Worm (Caenorhabditis elegans) whole organism, L1 larva: Measurements from ENCODE around the gene prkl-1.

Experiments used
- C04F5.9 ChIP-seq: sonication (generic microtip); optimal IDR thresholded peaks from 2 replicates; lab custom pipeline; 2016; ENCODE audit warnings: missing genetic modification characterization, missing compliant biosample characterization
- alr-1 ChIP-seq: fragments of 200-800 bp; sonication (Bioruptor generic); optimal IDR thresholded peaks from 2 replicates; lab custom pipeline; 2018; ENCODE audit warnings: borderline replicate concordance, mild to moderate bottlenecking, missing genetic modification characterization, missing compliant biosample characterization
- aly-2 ChIP-seq: fragments of 150-350 bp; optimal IDR thresholded peaks from 2 replicates; lab custom pipeline; 2014; ENCODE audit warnings: missing biosample characterization, missing genetic modification characterization
- ceh-63 ChIP-seq: fragments of 200-800 bp; sonication (Bioruptor generic); optimal IDR thresholded peaks from 2 replicates; lab custom pipeline; 2018; ENCODE audit warnings: mild to moderate bottlenecking, missing genetic modification characterization, missing compliant biosample characterization
- ceh-8 ChIP-seq: fragments of 200-800 bp; sonication (Bioruptor generic); optimal IDR thresholded peaks from 2 replicates; lab custom pipeline; 2018; ENCODE audit warnings: mild to moderate bottlenecking, missing genetic modification characterization, moderate library complexity, missing compliant biosample characterization
- ceh-82 ChIP-seq, 3 experiments: fragments of 150-350 bp in 1 of 3; sonication (generic microtip) in 2 of 3; optimal IDR thresholded peaks; 2 replicates each; lab custom pipeline; 2014 to 2017; ENCODE audit warnings: missing biosample characterization in 3 of 3, missing genetic modification characterization in 3 of 3
- ces-1 ChIP-seq: fragments of 150-350 bp; optimal IDR thresholded peaks from 2 replicates; lab custom pipeline; 2014; ENCODE audit warnings: missing biosample characterization, missing genetic modification reagents, missing genetic modification characterization
- dpl-1 ChIP-seq, 3 experiments: fragments of 150-350 bp in 2 of 3; sonication (generic microtip) in 1 of 3; optimal IDR thresholded peaks; 2 replicates each; lab custom pipeline; 2014 to 2017; ENCODE audit warnings: missing biosample characterization in 3 of 3, missing genetic modification characterization in 3 of 3, missing genetic modification reagents in 3 of 3
- dsc-1 ChIP-seq: sonication (generic microtip); optimal IDR thresholded peaks from 2 replicates; lab custom pipeline; 2016; ENCODE audit warnings: mild to moderate bottlenecking, missing genetic modification characterization, missing compliant biosample characterization
- efl-1 ChIP-seq, 4 experiments: fragments of 150-350 bp; optimal IDR thresholded peaks in 3 of 4; peaks in 1 of 4; 1 replicate in 1 of 4; 2 replicates in 3 of 4; lab custom pipeline; 2014; ENCODE audit warnings: missing biosample characterization in 2 of 4, missing genetic modification characterization in 2 of 4, missing genetic modification reagents in 2 of 4
- egl-13 ChIP-seq: sonication (generic microtip); optimal IDR thresholded peaks from 2 replicates; lab custom pipeline; 2016; ENCODE audit warnings: missing genotype, missing genetic modification reagents, missing genetic modification characterization, missing compliant biosample characterization
- ets-5 ChIP-seq: fragments of 200-800 bp; sonication (Bioruptor generic); IDR thresholded peaks from 2 replicates; pipeline ENCODE4 v1.3.6; 2022; ENCODE audit warnings: missing genetic modification characterization, missing compliant biosample characterization
- fkh-10 ChIP-seq: sonication (generic microtip); optimal IDR thresholded peaks from 2 replicates; lab custom pipeline; 2017; ENCODE audit warnings: missing biosample characterization, missing genetic modification reagents, missing genetic modification characterization
- fkh-4 ChIP-seq: sonication (generic microtip); optimal IDR thresholded peaks from 2 replicates; lab custom pipeline; 2016; ENCODE audit warnings: missing compliant biosample characterization, missing genetic modification characterization, borderline replicate concordance
- fkh-8 ChIP-seq: sonication (generic microtip); optimal IDR thresholded peaks from 2 replicates; lab custom pipeline; 2016; ENCODE audit warnings: mild to moderate bottlenecking, missing genetic modification characterization, missing compliant biosample characterization
- lin-13 ChIP-seq: fragments of 150-350 bp; optimal IDR thresholded peaks from 2 replicates; lab custom pipeline; 2014; ENCODE audit warnings: missing biosample characterization, missing genetic modification reagents, missing genetic modification characterization
- lin-14 ChIP-seq: fragments of 200-800 bp; sonication (Bioruptor generic); optimal IDR thresholded peaks from 2 replicates; lab custom pipeline; 2018; ENCODE audit warnings: mild to moderate bottlenecking, missing genetic modification characterization, moderate library complexity, missing compliant biosample characterization
- lsy-2 ChIP-seq, 2 experiments: fragments of 150-350 bp; optimal IDR thresholded peaks; 2 replicates each; lab custom pipeline; 2014; ENCODE audit warnings: missing biosample characterization in 2 of 2, missing genetic modification characterization in 2 of 2
- mab-9 ChIP-seq: fragments of 200-800 bp; sonication (Bioruptor generic); IDR thresholded peaks from 2 replicates; pipeline ENCODE4 v1.3.6; 2022; ENCODE audit warnings: missing genetic modification reagents, missing genetic modification characterization, missing compliant biosample characterization
- mef-2 ChIP-seq: fragments of 150-350 bp; optimal IDR thresholded peaks from 2 replicates; lab custom pipeline; 2014; ENCODE audit warnings: missing biosample characterization, missing genetic modification characterization
- mep-1 ChIP-seq: fragments of 150-350 bp; optimal IDR thresholded peaks from 2 replicates; lab custom pipeline; 2014; ENCODE audit warnings: missing biosample characterization, missing genetic modification characterization
- nhr-28 ChIP-seq: fragments of 150-350 bp; optimal IDR thresholded peaks from 2 replicates; lab custom pipeline; 2014; ENCODE audit warnings: missing biosample characterization, missing genetic modification characterization
- nhr-47 ChIP-seq: sonication (generic microtip); optimal IDR thresholded peaks from 2 replicates; lab custom pipeline; 2016; ENCODE audit warnings: mild to moderate bottlenecking, missing genetic modification characterization, moderate library complexity, missing compliant biosample characterization
- nhr-71 ChIP-seq: sonication (generic microtip); optimal IDR thresholded peaks from 2 replicates; lab custom pipeline; 2016; ENCODE audit warnings: mild to moderate bottlenecking, missing genetic modification characterization, moderate library complexity, missing compliant biosample characterization
- nhr-76 ChIP-seq: sonication (generic microtip); optimal IDR thresholded peaks from 2 replicates; lab custom pipeline; 2017; ENCODE audit warnings: missing biosample characterization, missing genetic modification characterization
- nhr-77 ChIP-seq: fragments of 150-350 bp; optimal IDR thresholded peaks from 2 replicates; lab custom pipeline; 2014; ENCODE audit warnings: missing biosample characterization, missing genetic modification characterization
- pag-3 ChIP-seq: sonication (generic microtip); optimal IDR thresholded peaks from 2 replicates; lab custom pipeline; 2017; ENCODE audit warnings: missing genetic modification characterization, mild to moderate bottlenecking, missing compliant biosample characterization, antibody characterized with exemption, borderline replicate concordance; ENCODE audit not compliant: insufficient read depth
- pqm-1 ChIP-seq: sonication (generic microtip); optimal IDR thresholded peaks from 3 replicates; lab custom pipeline; 2017; ENCODE audit warnings: missing biosample characterization, missing genetic modification characterization
- snpc-4 ChIP-seq: fragments of 150-350 bp; optimal IDR thresholded peaks from 2 replicates; lab custom pipeline; 2014; ENCODE audit warnings: missing biosample characterization, missing genetic modification characterization
- snu-23 ChIP-seq: sonication (generic microtip); optimal IDR thresholded peaks from 2 replicates; lab custom pipeline; 2016; ENCODE audit warnings: missing genetic modification characterization, missing compliant biosample characterization
- sup-37 ChIP-seq: fragments of 200-800 bp; sonication (Bioruptor generic); optimal IDR thresholded peaks from 2 replicates; lab custom pipeline; 2018; ENCODE audit warnings: mild to moderate bottlenecking, missing genetic modification characterization, missing compliant biosample characterization
- swsn-7 ChIP-seq: sonication (generic microtip); optimal IDR thresholded peaks from 2 replicates; lab custom pipeline; 2016; ENCODE audit warnings: missing genetic modification characterization, missing compliant biosample characterization
- tbx-2 ChIP-seq: sonication (generic microtip); optimal IDR thresholded peaks from 2 replicates; lab custom pipeline; 2016; ENCODE audit warnings: missing genetic modification characterization, missing compliant biosample characterization
- unc-30 ChIP-seq: sonication (generic microtip); optimal IDR thresholded peaks from 2 replicates; lab custom pipeline; 2017; ENCODE audit warnings: missing biosample characterization, missing genetic modification characterization
- unc-62 ChIP-seq: fragments of 150-350 bp; optimal IDR thresholded peaks from 2 replicates; lab custom pipeline; 2014; ENCODE audit warnings: missing biosample characterization, missing genetic modification reagents, missing genetic modification characterization
- unc-86 ChIP-seq: sonication (generic microtip); optimal IDR thresholded peaks from 2 replicates; lab custom pipeline; 2016; ENCODE audit warnings: missing genetic modification characterization, missing compliant biosample characterization
- xbp-1 ChIP-seq: sonication (generic microtip); optimal IDR thresholded peaks from 2 replicates; lab custom pipeline; 2016; ENCODE audit warnings: missing genetic modification characterization, missing compliant biosample characterization
- zag-1 ChIP-seq: fragments of 150-350 bp; optimal IDR thresholded peaks from 2 replicates; lab custom pipeline; 2014; ENCODE audit warnings: missing biosample characterization, missing genetic modification characterization
- zip-4 ChIP-seq: fragments of 200-800 bp; sonication (Bioruptor generic); optimal IDR thresholded peaks from 2 replicates; lab custom pipeline; 2018; ENCODE audit warnings: mild to moderate bottlenecking, missing genetic modification characterization, moderate library complexity, missing compliant biosample characterization
- ztf-4 ChIP-seq: fragments of 150-350 bp; optimal IDR thresholded peaks from 2 replicates; lab custom pipeline; 2014; ENCODE audit warnings: missing biosample characterization, missing genetic modification characterization

Gene prkl-1

ce11 chrIV:6959483-6959882 lies 27.3 kb downstream of the prkl-1 start:
- TF ChIP-seq ces-1, result peak; percentile 4
- peak; percentile 37 for TF ChIP-seq zag-1 (tag; lab: Kevin White, UChicago)
- no peak for TF ChIP-seq ets-5 (GFP tag; lab: Robert Waterston, UW)
- no peak for TF ChIP-seq pag-3
- TF ChIP-seq egl-13 (tag; lab: Kevin White, UChicago), result no peak
- TF ChIP-seq lin-14 (GFP tag; lab: Kevin White, UChicago), result peak; percentile 78
- peak in 1 of 3 experiments; percentile 16 for TF ChIP-seq ceh-82 (tag; optimal IDR thresholded peaks at IDR 0.05; lab: Kevin White, UChicago)
- TF ChIP-seq fkh-10 (GFP tag; lab: Kevin White, UChicago), result peak; percentile 29
- TF ChIP-seq C04F5.9, result no peak
- TF ChIP-seq nhr-47 (tag; lab: Kevin White, UChicago), result no peak
- TF ChIP-seq lsy-2 (tag; optimal IDR thresholded peaks at IDR 0.05; lab: Kevin White, UChicago), result peak in 1 of 2 experiments; percentile 17

ce11 chrIV:6958696-6959095 lies 28.0 kb downstream of the prkl-1 start:
- peak; percentile 14 for TF ChIP-seq swsn-7 (tag; lab: Kevin White, UChicago)
- peak in 1 of 2 experiments; percentile 18 for TF ChIP-seq lsy-2 (tag; optimal IDR thresholded peaks at IDR 0.05; lab: Kevin White, UChicago)
- TF ChIP-seq nhr-71, result peak; percentile 26
- peak; percentile 32 for TF ChIP-seq fkh-8 (tag; lab: Kevin White, UChicago)
- no peak for TF ChIP-seq C04F5.9
- TF ChIP-seq xbp-1, result no peak
- TF ChIP-seq fkh-4 (tag; lab: Kevin White, UChicago), result no peak
- peak in 1 of 3 experiments; percentile 22 for TF ChIP-seq ceh-82 (tag; optimal IDR thresholded peaks at IDR 0.05; lab: Kevin White, UChicago)
- TF ChIP-seq efl-1 (optimal IDR thresholded peaks at IDR 0.05; lab: Kevin White, UChicago), result no peak
- no peak for TF ChIP-seq efl-1 (GFP tag; optimal IDR thresholded peaks at IDR 0.05 in 1 of 2; lab: Kevin White, UChicago)
- peak; percentile 1 for TF ChIP-seq fkh-10 (GFP tag; lab: Kevin White, UChicago)
- TF ChIP-seq mab-9 (GFP tag; lab: Robert Waterston, UW), result 0 out of 2 replicates have a peak, but pooled peaks have one; percentile 46
- no peak for TF ChIP-seq nhr-76 (tag; lab: Kevin White, UChicago)
- peak; percentile 80 for TF ChIP-seq lin-14 (GFP tag; lab: Kevin White, UChicago)
- peak; percentile 3 for TF ChIP-seq snu-23
- TF ChIP-seq, all 84 proteins: peak for 9

- no peak for TF ChIP-seq sup-37
- no peak for TF ChIP-seq mef-2 (tag; lab: Kevin White, UChicago)
- no peak for TF ChIP-seq unc-30
- TF ChIP-seq aly-2 (tag; lab: Kevin White, UChicago), result no peak
- TF ChIP-seq mep-1 (tag; lab: Kevin White, UChicago), result no peak
- TF ChIP-seq pqm-1 (tag; lab: Kevin White, UChicago), result no peak
- no peak for TF ChIP-seq snpc-4
- no peak for TF ChIP-seq ceh-8 (GFP tag; lab: Kevin White, UChicago)
- TF ChIP-seq nhr-71, result no peak
- no peak for TF ChIP-seq ztf-4 (tag; lab: Kevin White, UChicago)
- TF ChIP-seq ceh-63 (GFP tag; lab: Kevin White, UChicago), result no peak
- TF ChIP-seq nhr-77 (tag; lab: Kevin White, UChicago), result no peak
- no peak for TF ChIP-seq nhr-28 (tag; lab: Kevin White, UChicago)
- TF ChIP-seq lsy-2 (tag; optimal IDR thresholded peaks at IDR 0.05; lab: Kevin White, UChicago), result no peak
- no peak for TF ChIP-seq zip-4 (GFP tag; lab: Kevin White, UChicago)
- TF ChIP-seq unc-62 (GFP tag; lab: Kevin White, UChicago), result no peak
Observed at ce11 chrIV:6957341-6957740, 29.4 kb downstream of the prkl-1 start, which contains the start of gene jnk-1. Gene jnk-1, plus strand, starts transcription at chrIV:6957641.

- TF ChIP-seq dpl-1 (GFP tag; optimal IDR thresholded peaks at IDR 0.05; lab: Kevin White, UChicago), result no peak
- peak; percentile 56 for TF ChIP-seq unc-86
- peak in 1 of 2 experiments; percentile 29 for TF ChIP-seq lsy-2 (tag; optimal IDR thresholded peaks at IDR 0.05; lab: Kevin White, UChicago)
- no peak for TF ChIP-seq lin-13 (GFP tag; lab: Kevin White, UChicago)
- TF ChIP-seq swsn-7 (tag; lab: Kevin White, UChicago), result peak; percentile 10
- peak; percentile 23 for TF ChIP-seq dsc-1 (tag; lab: Kevin White, UChicago)
- TF ChIP-seq alr-1 (tag; lab: Kevin White, UChicago), result no peak
- peak; percentile 46 for TF ChIP-seq ces-1
- TF ChIP-seq pag-3, result no peak
- peak; percentile 76 for TF ChIP-seq fkh-10 (GFP tag; lab: Kevin White, UChicago)
- TF ChIP-seq nhr-47 (tag; lab: Kevin White, UChicago), result peak; percentile 19
- peak; percentile 15 for TF ChIP-seq tbx-2 (tag; lab: Kevin White, UChicago)
- TF ChIP-seq lin-14 (GFP tag; lab: Kevin White, UChicago), result peak; percentile 85
- TF ChIP-seq fkh-8 (tag; lab: Kevin White, UChicago), result peak; percentile 20
- peak; percentile 39 for TF ChIP-seq nhr-71
- TF ChIP-seq zip-4 (GFP tag; lab: Kevin White, UChicago), result no peak
- TF ChIP-seq mep-1 (tag; lab: Kevin White, UChicago), result peak; percentile 8
Observed at ce11 chrIV:6956668-6957067, 30.1 kb downstream of the prkl-1 start.
